Fruit fly (Drosophila melanogaster): Measurements from ENCODE around the gene ppk8.

Gene ppk8

DNA sequence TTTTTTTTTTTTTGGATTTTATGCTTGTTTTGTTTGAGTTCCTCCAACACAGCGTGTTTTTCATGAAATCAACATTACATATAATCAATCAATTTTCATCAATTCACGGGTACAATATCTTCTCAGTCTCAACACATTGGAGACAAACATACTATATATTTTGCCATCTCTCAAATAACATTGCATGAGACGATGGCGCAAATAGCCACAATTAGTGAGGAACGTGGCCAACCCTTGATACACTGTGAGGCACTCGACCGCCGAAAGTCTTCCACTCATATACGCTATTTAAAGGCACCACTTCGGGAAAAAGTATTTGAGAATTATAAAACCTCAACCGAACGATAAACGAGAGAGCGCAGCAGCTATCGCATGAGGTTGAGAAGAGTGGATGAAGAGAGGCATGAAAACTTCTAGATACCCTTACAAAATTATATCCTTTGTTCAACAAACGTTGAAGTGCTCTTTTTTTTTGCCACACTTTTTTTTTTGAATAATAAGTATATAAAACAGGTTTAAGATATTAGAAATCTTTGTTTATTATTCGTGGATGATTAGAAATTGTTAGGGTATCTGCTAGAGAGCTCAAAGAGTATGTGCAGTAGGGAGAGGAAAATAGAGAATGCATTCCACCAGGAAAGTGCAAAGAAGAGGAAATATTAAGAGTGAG is 11.6 kb upstream of the ppk8 start:
- TF ChIP-seq Stat92E (GFP tag; optimal IDR thresholded peaks at IDR 0.05) (peak in 1 of 3 experiments; percentile 86), CG12104 (GFP tag; optimal IDR thresholded peaks at IDR 0.05) (peak; percentile 70), lilli (GFP tag; optimal IDR thresholded peaks at IDR 0.05) (peak; percentile 69), CG11093 (GFP tag; IDR thresholded peaks at IDR 0.05) (peak; percentile 62; the same call in 2 of the 3 replicates), ttk (GFP tag; IDR thresholded peaks at IDR 0.05) (peak; percentile 87), CG18476 (GFP tag; optimal IDR thresholded peaks at IDR 0.05) (peak; percentile 81), CkIIα-i1 (GFP tag; IDR thresholded peaks at IDR 0.05) (no peak), CG18262 (tag; optimal IDR thresholded peaks at IDR 0.05) (peak; percentile 94), dan (GFP tag; IDR thresholded peaks at IDR 0.05) (no peak; the same call in 1 of the 2 replicates), CG12391 (tag; optimal IDR thresholded peaks at IDR 0.05) (peak; percentile 94), kni (GFP tag; optimal IDR thresholded peaks at IDR 0.05) (peak; percentile 23), chif (GFP tag; optimal IDR thresholded peaks at IDR 0.05) (peak; percentile 81 to 85), CG16813 (GFP tag; IDR thresholded peaks at IDR 0.05; ENCODE audit: partially characterized antibody) (peak; percentile 61), slp2 (GFP tag; optimal IDR thresholded peaks at IDR 0.05) (no peak), corto (GFP tag; optimal IDR thresholded peaks at IDR 0.05) (peak; percentile 30), Sox102F (GFP tag; optimal IDR thresholded peaks at IDR 0.05) (peak; percentile 96), CG8944 (GFP tag; optimal IDR thresholded peaks at IDR 0.05) (peak; percentile 64), CG18011 (GFP tag; optimal IDR thresholded peaks at IDR 0.05) (peak; percentile 41), HHEX (GFP tag; optimal IDR thresholded peaks at IDR 0.05) (peak; percentile 73), Eip74EF (GFP tag; optimal IDR thresholded peaks at IDR 0.05) (peak in 1 of 2 experiments; percentile 85), btn (GFP tag; optimal IDR thresholded peaks at IDR 0.05) (peak; percentile 53), dimm (GFP tag; IDR thresholded peaks at IDR 0.05) (peak; percentile 82), HmgD (GFP tag; optimal IDR thresholded peaks at IDR 0.05) (no peak), CG34376 (GFP tag; optimal IDR thresholded peaks at IDR 0.05) (no peak), fd64A (GFP tag; optimal IDR thresholded peaks at IDR 0.05) (peak; percentile 64), NC2α (GFP tag; optimal IDR thresholded peaks at IDR 0.05) (peak; percentile 59), rib (GFP tag; IDR thresholded peaks at IDR 0.05) (no peak), sisA (GFP tag; IDR thresholded peaks at IDR 0.05) (peak; percentile 87), Meics (GFP tag; optimal IDR thresholded peaks at IDR 0.05) (peak; percentile 64), bigmax (GFP tag; optimal IDR thresholded peaks at IDR 0.05) (no peak), fd102C (GFP tag; optimal IDR thresholded peaks at IDR 0.05) (no peak), CG10654 (GFP tag; optimal IDR thresholded peaks at IDR 0.05) (peak; percentile 70), prd (optimal IDR thresholded peaks at IDR 0.05) (no peak), prd (GFP tag; IDR thresholded peaks at IDR 0.05) (peak; percentile 89), gce (GFP tag; IDR thresholded peaks at IDR 0.05) (peak; percentile 83; the same call in 2 of the 3 replicates), ind (GFP tag; optimal IDR thresholded peaks at IDR 0.05) (peak; percentile 70), CG10147 (GFP tag; optimal IDR thresholded peaks at IDR 0.05) (peak; percentile 65), CG31365 (tag; optimal IDR thresholded peaks at IDR 0.05) (peak; percentile 5), CG2889 (GFP tag; IDR thresholded peaks at IDR 0.05) (peak; percentile 70; the same call in 1 of the 3 replicates), wdn (GFP tag; IDR thresholded peaks at IDR 0.05) (no peak), CG14050 (GFP tag; IDR thresholded peaks at IDR 0.05) (peak; percentile 90), CG13296 (GFP tag; optimal IDR thresholded peaks at IDR 0.05) (peak; percentile 32), Sin3A (optimal IDR thresholded peaks at IDR 0.05) (no peak), mld (GFP tag; IDR thresholded peaks at IDR 0.05; ENCODE audit: partially characterized antibody) (no peak), phol (tag; optimal IDR thresholded peaks at IDR 0.05) (peak; percentile 91), CG8089 (GFP tag; optimal IDR thresholded peaks at IDR 0.05) (peak; percentile 47), CG6813 (GFP tag; optimal IDR thresholded peaks at IDR 0.05) (peak; percentile 65), Hand (GFP tag; optimal IDR thresholded peaks at IDR 0.05) (no peak), Bgb (GFP tag; IDR thresholded peaks at IDR 0.05; ENCODE audit: partially characterized antibody) (peak; percentile 58; the same call in 1 of the 2 replicates)
